Worm (Caenorhabditis elegans) whole organism, young adult: ENCODE results near the gene ZK809.5.

Source experiments
- C06A6.2 ChIP-seq: fragments of 200-800 bp; sonication (Bioruptor generic); conservative IDR thresholded peaks from 2 replicates; pipeline ENCODE4 v1.3.6; 2022; ENCODE audit warnings: missing genetic modification characterization, missing compliant biosample characterization
- F37B4.10 ChIP-seq: fragments of 200-800 bp; sonication (Bioruptor generic); IDR thresholded peaks from 2 replicates; pipeline ENCODE4 v1.3.6; 2022; ENCODE audit warnings: missing genetic modification characterization, missing compliant biosample characterization
- F52B5.7 ChIP-seq: sonication (generic microtip); optimal IDR thresholded peaks from 2 replicates; lab custom pipeline; 2016; ENCODE audit warnings: mild to moderate bottlenecking, missing genetic modification characterization, missing compliant biosample characterization
- F55B11.4 ChIP-seq: sonication (generic microtip); optimal IDR thresholded peaks from 2 replicates; lab custom pipeline; 2016; ENCODE audit warnings: missing compliant biosample characterization, missing genetic modification characterization, borderline replicate concordance; ENCODE audit not compliant: insufficient read depth
- K12H6.12 ChIP-seq: fragments of 200-800 bp; sonication (Bioruptor generic); optimal IDR thresholded peaks from 2 replicates; lab custom pipeline; 2018; ENCODE audit warnings: mild to moderate bottlenecking, missing genetic modification characterization, missing compliant biosample characterization
- T07F8.4 ChIP-seq: sonication (generic microtip); optimal IDR thresholded peaks from 2 replicates; lab custom pipeline; 2016; ENCODE audit warnings: mild to moderate bottlenecking, missing genetic modification characterization, moderate library complexity, missing compliant biosample characterization
- Y79H2A.3 ChIP-seq: fragments of 200-800 bp; sonication (Bioruptor generic); conservative IDR thresholded peaks from 2 replicates; pipeline ENCODE4 v1.3.6; 2022; ENCODE audit warnings: missing genetic modification reagents, missing genetic modification characterization, missing compliant biosample characterization
- atf-7 ChIP-seq: sonication (generic microtip); optimal IDR thresholded peaks from 2 replicates; lab custom pipeline; 2017; ENCODE audit warnings: mild to moderate bottlenecking, missing genetic modification characterization, missing compliant biosample characterization
- attf-5 ChIP-seq: fragments of 200-800 bp; sonication (Bioruptor generic); optimal IDR thresholded peaks from 2 replicates; lab custom pipeline; 2018; ENCODE audit warnings: mild to moderate bottlenecking, missing genetic modification characterization, missing compliant biosample characterization
- die-1 ChIP-seq: sonication (generic microtip); optimal IDR thresholded peaks from 2 replicates; lab custom pipeline; 2016; ENCODE audit warnings: missing genotype, mild to moderate bottlenecking, missing genetic modification characterization, missing compliant biosample characterization
- efl-1 ChIP-seq: fragments of 150-350 bp; optimal IDR thresholded peaks from 2 replicates; lab custom pipeline; 2014; ENCODE audit warnings: missing biosample characterization, missing genetic modification reagents, missing genetic modification characterization
- egl-44 ChIP-seq: fragments of 200-800 bp; sonication (Bioruptor generic); IDR thresholded peaks from 2 replicates; pipeline ENCODE4 v1.3.6; 2022; ENCODE audit warnings: missing genetic modification reagents, missing genetic modification characterization, missing compliant biosample characterization
- egrh-3 ChIP-seq: fragments of 200-800 bp; sonication (Bioruptor generic); IDR thresholded peaks from 2 replicates; pipeline ENCODE4 v1.3.6; 2022; ENCODE audit warnings: missing genetic modification reagents, missing genetic modification characterization, missing compliant biosample characterization
- hlh-26 ChIP-seq: fragments of 200-800 bp; sonication (Bioruptor generic); conservative IDR thresholded peaks from 2 replicates; pipeline ENCODE4 v1.3.6; 2022; ENCODE audit warnings: missing genetic modification reagents, missing genetic modification characterization, missing compliant biosample characterization
- hmg-1.2 ChIP-seq: fragments of 200-800 bp; sonication (Bioruptor generic); IDR thresholded peaks from 2 replicates; pipeline ENCODE4 v1.3.6; 2022; ENCODE audit warnings: missing genetic modification reagents, missing genetic modification characterization, missing compliant biosample characterization
- hrde-1 ChIP-seq: sonication (generic microtip); optimal IDR thresholded peaks from 2 replicates; lab custom pipeline; 2016; ENCODE audit warnings: missing genetic modification characterization, mild to moderate bottlenecking, missing compliant biosample characterization, moderate library complexity, missing genotype, missing genetic modification reagents, borderline replicate concordance
- lir-1 ChIP-seq: fragments of 200-800 bp; sonication (Bioruptor generic); conservative IDR thresholded peaks from 2 replicates; pipeline ENCODE4 v1.3.6; 2022; ENCODE audit warnings: missing genetic modification reagents, missing genetic modification characterization, missing compliant biosample characterization
- mcd-1 ChIP-seq: fragments of 200-800 bp; sonication (Bioruptor generic); IDR thresholded peaks from 2 replicates; pipeline ENCODE4 v1.3.6; 2022; ENCODE audit warnings: missing genetic modification reagents, missing genetic modification characterization, missing compliant biosample characterization
- mes-4 ChIP-seq: sonication (generic microtip); optimal IDR thresholded peaks from 2 replicates; lab custom pipeline; 2016; ENCODE audit warnings: missing genotype, missing genetic modification characterization, missing compliant biosample characterization
- nfyb-1 ChIP-seq: fragments of 200-800 bp; sonication (Bioruptor generic); IDR thresholded peaks from 2 replicates; pipeline ENCODE4 v1.3.6; 2022; ENCODE audit warnings: missing genetic modification reagents, missing genetic modification characterization, missing compliant biosample characterization
- nhr-120 ChIP-seq: fragments of 200-800 bp; sonication (Bioruptor generic); IDR thresholded peaks from 2 replicates; pipeline ENCODE4 v1.3.6; 2022; ENCODE audit warnings: missing genetic modification characterization, missing compliant biosample characterization
- nhr-179 ChIP-seq: sonication (generic microtip); optimal IDR thresholded peaks from 2 replicates; lab custom pipeline; 2016; ENCODE audit warnings: mild to moderate bottlenecking, missing genetic modification characterization, missing compliant biosample characterization
- nhr-80 ChIP-seq: sonication (generic microtip); optimal IDR thresholded peaks from 2 replicates; lab custom pipeline; 2016; ENCODE audit warnings: missing genetic modification characterization, missing compliant biosample characterization
- nhr-90 ChIP-seq: sonication (generic microtip); optimal IDR thresholded peaks from 2 replicates; lab custom pipeline; 2016; ENCODE audit warnings: missing genotype, mild to moderate bottlenecking, missing genetic modification characterization, missing compliant biosample characterization
- rec-8 ChIP-seq, 2 experiments: sonication (generic microtip); optimal IDR thresholded peaks; 2 replicates each; lab custom pipeline; 2016; ENCODE audit warnings: mild to moderate bottlenecking in 2 of 2, missing genetic modification characterization in 2 of 2, missing genetic modification reagents in 2 of 2, missing genotype in 2 of 2, missing biosample characterization in 1 of 2, missing compliant biosample characterization in 1 of 2, moderate library complexity in 1 of 2
- rpc-1 ChIP-seq, 2 experiments: fragments of 150-350 bp in 1 of 2; sonication (generic microtip) in 1 of 2; optimal IDR thresholded peaks; 2 replicates each; lab custom pipeline; 2014 to 2018; ENCODE audit warnings: missing biosample characterization in 1 of 2, missing genetic modification characterization in 1 of 2, missing genetic modification reagents in 1 of 2, missing genotype in 1 of 2
- snpc-1.1 ChIP-seq: sonication (generic microtip); optimal IDR thresholded peaks from 2 replicates; lab custom pipeline; 2017; ENCODE audit warnings: missing genetic modification characterization, mild to moderate bottlenecking, missing compliant biosample characterization, antibody characterized with exemption, moderate library complexity, missing genotype, missing genetic modification reagents; ENCODE audit not compliant: insufficient read depth
- snpc-4 ChIP-seq, 5 experiments: fragments of 150-350 bp in 1 of 5; sonication (generic microtip) in 4 of 5; optimal IDR thresholded peaks; 2 replicates each; lab custom pipeline; 2014 to 2018; ENCODE audit warnings: missing genetic modification characterization in 5 of 5, missing biosample characterization in 3 of 5, antibody characterized with exemption in 2 of 5, mild to moderate bottlenecking in 2 of 5, missing compliant biosample characterization in 2 of 5, missing genotype in 2 of 5, moderate library complexity in 2 of 5, missing genetic modification reagents in 1 of 5
- tbp1 ChIP-seq: fragments of 200-800 bp; sonication (Bioruptor generic); optimal IDR thresholded peaks from 2 replicates; lab custom pipeline; 2018; ENCODE audit warnings: mild to moderate bottlenecking, missing genetic modification characterization, missing compliant biosample characterization
- zim-3 ChIP-seq: sonication (generic microtip); optimal IDR thresholded peaks from 2 replicates; lab custom pipeline; 2017; ENCODE audit warnings: mild to moderate bottlenecking, missing genetic modification characterization, moderate library complexity, missing compliant biosample characterization
- ztf-6 ChIP-seq: fragments of 200-800 bp; sonication (Bioruptor generic); IDR thresholded peaks from 2 replicates; pipeline ENCODE4 v1.3.6; 2022; ENCODE audit warnings: missing genetic modification reagents, missing genetic modification characterization, missing compliant biosample characterization

ZK809.5 gene

ce11 chrIV:11656144-11656780 is at the start of gene ZK809.5:
Gene ZK809.5, plus strand, starts transcription at chrIV:11656730.
- no peak for TF ChIP-seq nhr-179 (tag; lab: Kevin White, UChicago)
- TF ChIP-seq lir-1 = no peak

DNA sequence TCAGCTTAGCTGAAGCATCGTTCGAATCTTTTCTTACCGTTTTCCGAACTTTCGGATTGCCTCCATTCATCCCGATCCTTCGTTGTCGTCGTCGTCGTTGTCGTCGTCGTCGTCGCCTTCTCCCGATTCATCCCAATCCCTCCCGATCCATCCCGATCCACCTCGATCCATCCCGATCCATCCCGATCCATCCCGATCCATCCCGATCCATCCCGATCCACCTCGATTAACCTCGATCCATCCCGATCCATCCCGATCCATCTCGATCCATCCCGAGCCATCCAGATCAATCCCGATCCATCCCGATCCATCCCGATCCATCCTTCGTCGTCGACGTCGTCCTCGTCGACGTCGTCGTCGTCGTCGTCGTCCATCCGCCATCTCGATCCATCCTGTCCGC is 40.0 kb upstream of the ZK809.5 start:
- peak; percentile 64; the same call in 1 of the 2 replicates for TF ChIP-seq nhr-120
- peak; percentile 42; the same call in 1 of the 2 replicates for TF ChIP-seq mcd-1 (GFP tag; lab: Robert Waterston, UW)
- TF ChIP-seq nfyb-1 (GFP tag; lab: Robert Waterston, UW) = 0 out of 2 replicates have a peak, but pooled peaks have one; percentile 44
- peak; percentile 90; the same call in 1 of the 2 replicates for TF ChIP-seq egrh-3 (GFP tag; lab: Robert Waterston, UW)
- 0 out of 2 replicates have a peak, but pooled peaks have one; percentile 68 for TF ChIP-seq F37B4.10 (GFP tag; lab: Robert Waterston, UW)

- TF ChIP-seq nhr-80 (tag; lab: Kevin White, UChicago) (no peak), atf-7 (tag; lab: Kevin White, UChicago) (peak; percentile 43)
Measured at ce11 chrIV:11620909-11621308, 35.6 kb upstream of the ZK809.5 start, which contains the start of gene dsl-5. Gene dsl-5, minus strand, starts transcription at chrIV:11621009.

DNA sequence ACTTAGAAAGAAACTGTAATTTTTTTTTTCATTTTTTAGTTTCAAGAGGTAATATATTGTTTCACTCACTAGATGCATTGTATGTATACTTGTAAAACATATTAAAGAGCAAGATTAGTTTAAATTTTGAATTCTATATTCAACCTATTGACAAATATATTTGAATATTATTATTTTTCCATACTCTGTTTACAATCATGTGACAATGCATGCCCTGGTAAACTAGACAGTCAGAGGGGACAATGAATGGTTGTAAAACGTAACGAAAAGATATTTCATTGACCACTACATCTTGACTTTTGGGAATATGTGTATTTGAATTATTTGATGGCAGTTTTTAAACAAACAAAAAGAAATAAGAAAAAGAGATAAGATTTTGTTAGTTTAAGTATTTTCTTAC is 34.2 kb upstream of the ZK809.5 start:
- TF ChIP-seq ztf-6 (GFP tag; lab: Robert Waterston, UW) (no peak), mcd-1 (GFP tag; lab: Robert Waterston, UW) (no peak), attf-5 (GFP tag; lab: Kevin White, UChicago) (no peak), snpc-4 (GFP tag; optimal IDR thresholded peaks at IDR 0.05; lab: Kevin White, UChicago) (no peak), snpc-4 (tag; optimal IDR thresholded peaks at IDR 0.05; lab: Kevin White, UChicago) (no peak), egl-44 (GFP tag; lab: Robert Waterston, UW) (no peak), nhr-90 (tag; lab: Kevin White, UChicago) (no peak), mes-4 (tag; lab: Kevin White, UChicago) (no peak)

- TF ChIP-seq K12H6.12 (tag; lab: Kevin White, UChicago) (no peak), F37B4.10 (GFP tag; lab: Robert Waterston, UW) (no peak), rec-8 (tag; optimal IDR thresholded peaks at IDR 0.05; lab: Kevin White, UChicago) (no peak), efl-1 (GFP tag; lab: Kevin White, UChicago) (no peak), snpc-1.1 (tag; lab: Kevin White, UChicago) (no peak), F55B11.4 (tag; lab: Kevin White, UChicago) (no peak), zim-3 (tag; lab: Kevin White, UChicago) (no peak), die-1 (no peak), Y79H2A.3 (GFP tag; lab: Robert Waterston, UW) (no peak), F52B5.7 (tag; lab: Kevin White, UChicago) (no peak), nhr-80 (tag; lab: Kevin White, UChicago) (no peak), hmg-1.2 (GFP tag; lab: Robert Waterston, UW) (no peak), ztf-6 (GFP tag; lab: Robert Waterston, UW) (no peak), tbp1 (GFP tag; lab: Kevin White, UChicago) (no peak), hrde-1 (tag; lab: Kevin White, UChicago) (no peak), rpc-1 (optimal IDR thresholded peaks at IDR 0.05; lab: Kevin White, UChicago) (no peak), rpc-1 (tag; optimal IDR thresholded peaks at IDR 0.05; lab: Kevin White, UChicago) (no peak), egrh-3 (GFP tag; lab: Robert Waterston, UW) (no peak), hlh-26 (GFP tag; lab: Robert Waterston, UW) (no peak), C06A6.2 (GFP tag; lab: Robert Waterston, UW) (no peak), T07F8.4 (no peak)
Measured at ce11 chrIV:11623060-11623459, 33.5 kb upstream of the ZK809.5 start, which contains the start of gene lys-4. Gene lys-4, minus strand, starts transcription at chrIV:11623174.
